Worm (Caenorhabditis elegans) whole organism, early embryonic: Measurements from ENCODE around the gene dgat-2.

Experiments
- B0310.2 ChIP-seq: sonication (generic microtip); optimal IDR thresholded peaks from 2 replicates; lab custom pipeline; 2016; ENCODE audit warnings: mild to moderate bottlenecking, missing genetic modification characterization, missing compliant biosample characterization
- ama-1 ChIP-seq: fragments of 150-350 bp; optimal IDR thresholded peaks from 2 replicates; lab custom pipeline; 2014
- ceh-36 ChIP-seq: sonication (generic microtip); optimal IDR thresholded peaks from 2 replicates; lab custom pipeline; 2016; ENCODE audit warnings: missing genetic modification characterization, inconsistent platforms, missing compliant biosample characterization
- ets-7 ChIP-seq: sonication (generic microtip); optimal IDR thresholded peaks from 2 replicates; lab custom pipeline; 2016; ENCODE audit warnings: missing genotype, missing genetic modification characterization, missing compliant biosample characterization
- flt-1 ChIP-seq: fragments of 200-800 bp; sonication (Bioruptor generic); IDR thresholded peaks from 2 replicates; pipeline ENCODE4 v1.3.6; 2022; ENCODE audit warnings: missing genetic modification characterization, missing compliant biosample characterization
- hmbx-1 ChIP-seq: sonication (generic microtip); optimal IDR thresholded peaks from 2 replicates; lab custom pipeline; 2016; ENCODE audit warnings: mild to moderate bottlenecking, missing genetic modification characterization, missing compliant biosample characterization
- hmg-4 ChIP-seq: fragments of 200-800 bp; sonication (Bioruptor generic); optimal IDR thresholded peaks from 2 replicates; lab custom pipeline; 2018; ENCODE audit warnings: mild to moderate bottlenecking, missing genetic modification characterization, missing compliant biosample characterization
- hnd-1 ChIP-seq: sonication (generic microtip); optimal IDR thresholded peaks from 2 replicates; lab custom pipeline; 2016; ENCODE audit warnings: missing genetic modification characterization, missing compliant biosample characterization
- pes-1 ChIP-seq: fragments of 200-800 bp; sonication (Bioruptor generic); IDR thresholded peaks from 2 replicates; pipeline ENCODE4 v1.3.6; 2022; ENCODE audit warnings: missing genetic modification reagents, missing genetic modification characterization, missing compliant biosample characterization
- sea-1 ChIP-seq: fragments of 200-800 bp; sonication (Bioruptor generic); conservative IDR thresholded peaks from 2 replicates; pipeline ENCODE4 v1.3.6; 2022; ENCODE audit warnings: missing genetic modification characterization, missing compliant biosample characterization
- tbx-11 ChIP-seq: fragments of 200-800 bp; sonication (Bioruptor generic); IDR thresholded peaks from 2 replicates; pipeline ENCODE4 v1.3.6; 2022; ENCODE audit warnings: missing genetic modification characterization, missing compliant biosample characterization
- tbx-37 ChIP-seq: fragments of 200-800 bp; sonication (Bioruptor generic); conservative IDR thresholded peaks from 2 replicates; pipeline ENCODE4 v1.3.6; 2022; ENCODE audit warnings: missing genetic modification reagents, missing genetic modification characterization, missing compliant biosample characterization

DNA sequence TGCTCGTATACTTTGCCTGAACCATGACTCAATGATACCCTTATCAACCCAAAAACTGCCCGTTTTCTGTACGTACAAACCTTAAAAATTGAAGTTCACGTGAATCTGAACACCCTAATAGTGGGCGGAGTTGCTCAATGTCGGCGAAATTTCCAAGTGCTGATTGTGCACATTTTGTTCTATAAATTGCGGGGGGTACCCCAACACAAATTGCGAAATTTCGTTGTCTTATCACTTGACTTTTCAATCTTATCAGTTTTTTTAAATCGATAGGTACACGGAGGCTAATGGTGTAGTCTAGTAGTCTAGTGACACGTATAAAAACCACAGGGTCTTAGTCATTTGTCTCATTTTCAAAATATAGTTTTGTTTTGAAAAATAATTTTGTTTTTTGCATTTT lies 875 bp upstream of the dgat-2 start, which contains the start of gene fbxa-108:
- TF ChIP-seq hmg-4 (GFP tag; lab: Kevin White, UChicago) (no peak), flt-1 (GFP tag; lab: Robert Waterston, UW) (no peak), hnd-1 (tag; lab: Kevin White, UChicago) (no peak), ama-1 (no peak), ets-7 (no peak), sea-1 (GFP tag; lab: Robert Waterston, UW) (no peak), hmbx-1 (tag; lab: Kevin White, UChicago) (no peak), B0310.2 (no peak), ceh-36 (no peak), tbx-11 (GFP tag; lab: Robert Waterston, UW) (no peak), tbx-37 (no peak), pes-1 (GFP tag; lab: Robert Waterston, UW) (no peak)
